Fruit fly (Drosophila melanogaster) whole organism, embryonic: ENCODE results near the gene CG2652.

Experiments
- NK7.1 ChIP-seq: fragments of 200-800 bp; sonication (Bioruptor generic); optimal IDR thresholded peaks from 3 replicates; lab custom pipeline; 2016; ENCODE audit warnings: missing biosample characterization, missing genetic modification characterization
- scrt ChIP-seq: fragments of 200-800 bp; sonication (Bioruptor generic); optimal IDR thresholded peaks from 2 replicates; lab custom pipeline; 2018; ENCODE audit warnings: missing biosample characterization, mild to moderate bottlenecking, missing genetic modification characterization, moderate library complexity
- tap ChIP-seq: fragments of 200-800 bp; optimal IDR thresholded peaks from 3 replicates; lab custom pipeline; 2019; ENCODE audit warnings: missing biosample characterization, mild to moderate bottlenecking, missing genetic modification characterization, moderate library complexity

dm6 chrX:2659430-2660075 is 23.2 kb downstream of the CG2652 start:
- TF ChIP-seq scrt (no peak), tap (tag; lab: Kevin White, UChicago) (no peak), NK7.1 (GFP tag; lab: Kevin White, UChicago) (no peak)
